Fruit fly (Drosophila melanogaster) whole organism, embryonic: Measurements from ENCODE around the gene CG6733.
A peak's percentile ranks its signal among the peaks of the same experiment; 100 is the strongest.

Experiments used
- Asciz ChIP-seq: fragments of 200-800 bp; sonication (Bioruptor generic); optimal IDR thresholded peaks from 2 replicates; lab custom pipeline; 2017; ENCODE audit warnings: missing biosample characterization, mild to moderate bottlenecking, missing genetic modification characterization, missing genetic modification reagents
- B-H1 ChIP-seq: fragments of 200-800 bp; sonication (Bioruptor generic); IDR thresholded peaks from 3 replicates; pipeline ENCODE4 v1.3.6; 2022; ENCODE audit warnings: missing biosample characterization, missing genetic modification characterization
- Bgb ChIP-seq: fragments of 200-800 bp; sonication (Bioruptor generic); IDR thresholded peaks from 2 replicates; pipeline ENCODE4 v1.3.6; 2022; ENCODE audit warnings: missing biosample characterization, missing genetic modification characterization; ENCODE audit not compliant: partially characterized antibody
- CG10565 ChIP-seq: fragments of 200-800 bp; sonication (Bioruptor generic); optimal IDR thresholded peaks from 3 replicates; lab custom pipeline; 2016; ENCODE audit warnings: missing biosample characterization, mild to moderate bottlenecking, missing genetic modification characterization
- CG11247 ChIP-seq: fragments of 200-800 bp; sonication (Bioruptor generic); IDR thresholded peaks from 2 replicates; pipeline ENCODE4 v1.3.6; 2022; ENCODE audit warnings: missing biosample characterization, missing genetic modification characterization
- CG11723 ChIP-seq: fragments of 200-800 bp; sonication (Bioruptor generic); optimal IDR thresholded peaks from 2 replicates; lab custom pipeline; 2017; ENCODE audit warnings: missing biosample characterization, mild to moderate bottlenecking, missing genetic modification characterization
- CG14441 ChIP-seq: fragments of 200-800 bp; sonication (Bioruptor generic); IDR thresholded peaks from 2 replicates; pipeline ENCODE4 v1.3.6; 2022; ENCODE audit warnings: missing biosample characterization, missing genetic modification characterization
- CG14860 ChIP-seq: fragments of 200-800 bp; sonication (Bioruptor generic); IDR thresholded peaks from 3 replicates; pipeline ENCODE4 v1.3.6; 2022; ENCODE audit warnings: missing biosample characterization, missing genetic modification characterization; ENCODE audit not compliant: partially characterized antibody
- CG14965 ChIP-seq: fragments of 200-800 bp; sonication (Bioruptor generic); optimal IDR thresholded peaks from 2 replicates; lab custom pipeline; 2016; ENCODE audit warnings: missing biosample characterization, missing genetic modification characterization, borderline replicate concordance
- CG1529 ChIP-seq: fragments of 200-800 bp; sonication (Bioruptor generic); optimal IDR thresholded peaks from 3 replicates; lab custom pipeline; 2018; ENCODE audit warnings: missing biosample characterization, missing genetic modification characterization
- CG16863 ChIP-seq: fragments of 200-800 bp; sonication (Bioruptor generic); optimal IDR thresholded peaks from 3 replicates; lab custom pipeline; 2016; ENCODE audit warnings: missing biosample characterization, missing genetic modification characterization
- CG17829 ChIP-seq: fragments of 200-800 bp; optimal IDR thresholded peaks from 2 replicates; lab custom pipeline; 2019; ENCODE audit warnings: missing biosample characterization, mild to moderate bottlenecking, missing genetic modification characterization, moderate library complexity
- CG18476 ChIP-seq: fragments of 200-800 bp; sonication (Bioruptor generic); optimal IDR thresholded peaks from 2 replicates; lab custom pipeline; 2016; ENCODE audit warnings: missing biosample characterization, mild to moderate bottlenecking, missing genetic modification characterization
- CG33213 ChIP-seq: fragments of 200-800 bp; sonication (Bioruptor generic); optimal IDR thresholded peaks from 3 replicates; lab custom pipeline; 2016; ENCODE audit warnings: missing biosample characterization, missing genetic modification characterization
- CG33557 ChIP-seq: fragments of 200-800 bp; sonication (Bioruptor generic); optimal IDR thresholded peaks from 2 replicates; lab custom pipeline; 2019; ENCODE audit warnings: missing biosample characterization, mild to moderate bottlenecking, missing genetic modification characterization, moderate library complexity
- CG34422 ChIP-seq: fragments of 200-800 bp; sonication (Bioruptor generic); IDR thresholded peaks from 3 replicates; pipeline ENCODE4 v1.3.6; 2022; ENCODE audit warnings: missing biosample characterization, missing genetic modification characterization
- CG8478 ChIP-seq: fragments of >200 bp; optimal IDR thresholded peaks from 2 replicates; lab custom pipeline; 2018
- CG8765 ChIP-seq: fragments of 200-800 bp; sonication (Bioruptor generic); IDR thresholded peaks from 2 replicates; pipeline ENCODE4 v1.3.6; 2022; ENCODE audit warnings: missing biosample characterization, missing genetic modification characterization
- CG9727 ChIP-seq: fragments of 200-800 bp; sonication (Bioruptor generic); optimal IDR thresholded peaks from 3 replicates; lab custom pipeline; 2017; ENCODE audit warnings: missing biosample characterization, mild to moderate bottlenecking, missing genetic modification characterization
- CkIIα-i1 ChIP-seq: fragments of 200-800 bp; sonication (Bioruptor generic); IDR thresholded peaks from 2 replicates; pipeline ENCODE4 v1.3.6; 2022; ENCODE audit warnings: missing biosample characterization, missing genetic modification characterization
- D19B ChIP-seq: fragments of 200-800 bp; sonication (Bioruptor generic); optimal IDR thresholded peaks from 2 replicates; lab custom pipeline; 2017; ENCODE audit warnings: missing biosample characterization, mild to moderate bottlenecking, missing genetic modification characterization
- HmgZ ChIP-seq: fragments of 200-800 bp; sonication (Bioruptor generic); optimal IDR thresholded peaks from 2 replicates; lab custom pipeline; 2018; ENCODE audit warnings: missing biosample characterization, mild to moderate bottlenecking, missing genetic modification characterization
- MBD-R2 ChIP-seq: fragments of 200-800 bp; sonication (Bioruptor generic); IDR thresholded peaks from 2 replicates; pipeline ENCODE4 v1.3.6; 2022; ENCODE audit warnings: missing biosample characterization, missing genetic modification characterization
- MTF-1 ChIP-seq: fragments of 200-800 bp; sonication (Bioruptor generic); optimal IDR thresholded peaks from 2 replicates; lab custom pipeline; 2018; ENCODE audit warnings: missing biosample characterization, mild to moderate bottlenecking, missing genetic modification characterization, borderline replicate concordance
- Max ChIP-seq: fragments of 200-800 bp; sonication (Bioruptor generic); optimal IDR thresholded peaks from 2 replicates; lab custom pipeline; 2016; ENCODE audit warnings: missing biosample characterization, mild to moderate bottlenecking, missing genetic modification characterization
- Myb ChIP-seq: fragments of 200-800 bp; sonication (Bioruptor generic); optimal IDR thresholded peaks from 2 replicates; lab custom pipeline; 2016; ENCODE audit warnings: missing biosample characterization, missing genetic modification characterization
- Rfx ChIP-seq: fragments of 200-800 bp; sonication (Bioruptor generic); IDR thresholded peaks from 2 replicates; pipeline ENCODE4 v1.3.6; 2022; ENCODE audit warnings: missing biosample characterization, missing genetic modification characterization
- Xbp1 ChIP-seq: fragments of 200-800 bp; sonication (Bioruptor generic); optimal IDR thresholded peaks from 3 replicates; lab custom pipeline; 2016; ENCODE audit warnings: missing biosample characterization, mild to moderate bottlenecking, missing genetic modification characterization
- abd-A ChIP-seq: fragments of 200-800 bp; sonication (Bioruptor generic); optimal IDR thresholded peaks from 3 replicates; lab custom pipeline; 2019; ENCODE audit warnings: missing biosample characterization, mild to moderate bottlenecking, missing genetic modification characterization, moderate library complexity
- cas ChIP-seq: fragments of 200-800 bp; sonication (Bioruptor generic); IDR thresholded peaks from 2 replicates; pipeline ENCODE4 v1.3.6; 2022; ENCODE audit warnings: missing biosample characterization, missing genetic modification characterization
- cato ChIP-seq: fragments of 200-800 bp; sonication (Bioruptor generic); optimal IDR thresholded peaks from 2 replicates; lab custom pipeline; 2016; ENCODE audit warnings: missing biosample characterization, missing genetic modification characterization, borderline replicate concordance
- dan ChIP-seq: fragments of 200-800 bp; sonication (Bioruptor generic); IDR thresholded peaks from 2 replicates; pipeline ENCODE4 v1.3.6; 2022; ENCODE audit warnings: missing biosample characterization, missing genetic modification characterization
- danr ChIP-seq: fragments of 200-800 bp; sonication (Bioruptor generic); IDR thresholded peaks from 2 replicates; pipeline ENCODE4 v1.3.6; 2022; ENCODE audit warnings: missing biosample characterization, missing genetic modification characterization
- dm ChIP-seq: fragments of 200-800 bp; sonication (Bioruptor generic); optimal IDR thresholded peaks from 3 replicates; lab custom pipeline; 2016; ENCODE audit warnings: missing biosample characterization, missing genetic modification characterization
- ken ChIP-seq: fragments of 200-800 bp; sonication (Bioruptor generic); IDR thresholded peaks from 3 replicates; pipeline ENCODE4 v1.3.6; 2022; ENCODE audit warnings: missing biosample characterization, missing genetic modification characterization
- lmd ChIP-seq: fragments of 200-800 bp; sonication (Bioruptor generic); IDR thresholded peaks from 2 replicates; pipeline ENCODE4 v1.3.6; 2022; ENCODE audit warnings: missing biosample characterization, missing genetic modification characterization
- luna ChIP-seq: fragments of 200-800 bp; sonication (Bioruptor generic); optimal IDR thresholded peaks from 2 replicates; lab custom pipeline; 2016; ENCODE audit warnings: missing biosample characterization, missing genetic modification characterization
- mam ChIP-seq: fragments of 200-800 bp; sonication (Bioruptor generic); optimal IDR thresholded peaks from 3 replicates; lab custom pipeline; 2016; ENCODE audit warnings: missing biosample characterization, missing genetic modification characterization
- mirr ChIP-seq: fragments of 200-800 bp; sonication (Bioruptor generic); optimal IDR thresholded peaks from 3 replicates; lab custom pipeline; 2018; ENCODE audit warnings: missing biosample characterization, mild to moderate bottlenecking, missing genetic modification characterization
- nau ChIP-seq: fragments of 200-800 bp; sonication (Bioruptor generic); optimal IDR thresholded peaks from 3 replicates; lab custom pipeline; 2017; ENCODE audit warnings: missing biosample characterization, mild to moderate bottlenecking, missing genetic modification characterization, missing genetic modification reagents
- phol ChIP-seq: fragments of 200-800 bp; sonication (Bioruptor generic); optimal IDR thresholded peaks from 3 replicates; lab custom pipeline; 2018; ENCODE audit warnings: missing biosample characterization, mild to moderate bottlenecking, missing genetic modification characterization, moderate library complexity
- sd ChIP-seq: fragments of 200-800 bp; sonication (Bioruptor generic); optimal IDR thresholded peaks from 3 replicates; lab custom pipeline; 2018; ENCODE audit warnings: missing biosample characterization, mild to moderate bottlenecking, missing genetic modification characterization, moderate library complexity
- sens ChIP-seq: fragments of 200-800 bp; sonication (Bioruptor generic); peaks from one replicate; lab custom pipeline; 2016; ENCODE audit warnings: missing biosample characterization, missing genetic modification characterization
- slbo ChIP-seq: fragments of 200-800 bp; sonication (Bioruptor generic); IDR thresholded peaks from 2 replicates; pipeline ENCODE4 v1.3.6; 2022; ENCODE audit warnings: missing biosample characterization, missing genetic modification characterization
- slou ChIP-seq: fragments of 200-800 bp; sonication (Bioruptor generic); optimal IDR thresholded peaks from 3 replicates; lab custom pipeline; 2016; ENCODE audit warnings: missing biosample characterization, missing genetic modification characterization
- sr ChIP-seq: fragments of 200-800 bp; sonication (Bioruptor generic); IDR thresholded peaks from 3 replicates; pipeline ENCODE4 v1.3.6; 2022; ENCODE audit warnings: missing biosample characterization, missing genetic modification characterization
- tap ChIP-seq: fragments of 200-800 bp; optimal IDR thresholded peaks from 3 replicates; lab custom pipeline; 2019; ENCODE audit warnings: missing biosample characterization, mild to moderate bottlenecking, missing genetic modification characterization, moderate library complexity
- usp ChIP-seq: fragments of >200 bp; optimal IDR thresholded peaks from 2 replicates; lab custom pipeline; 2017; ENCODE audit warnings: missing biosample characterization, missing genetic modification characterization
- vvl ChIP-seq: fragments of 200-800 bp; sonication (Bioruptor generic); IDR thresholded peaks from 2 replicates; pipeline ENCODE4 v1.3.6; 2022; ENCODE audit warnings: missing biosample characterization, missing genetic modification characterization
- wek ChIP-seq: fragments of 200-800 bp; sonication (Bioruptor generic); optimal IDR thresholded peaks from 3 replicates; lab custom pipeline; 2018; ENCODE audit warnings: missing biosample characterization, mild to moderate bottlenecking, missing genetic modification characterization, moderate library complexity

The CG6733 gene

DNA sequence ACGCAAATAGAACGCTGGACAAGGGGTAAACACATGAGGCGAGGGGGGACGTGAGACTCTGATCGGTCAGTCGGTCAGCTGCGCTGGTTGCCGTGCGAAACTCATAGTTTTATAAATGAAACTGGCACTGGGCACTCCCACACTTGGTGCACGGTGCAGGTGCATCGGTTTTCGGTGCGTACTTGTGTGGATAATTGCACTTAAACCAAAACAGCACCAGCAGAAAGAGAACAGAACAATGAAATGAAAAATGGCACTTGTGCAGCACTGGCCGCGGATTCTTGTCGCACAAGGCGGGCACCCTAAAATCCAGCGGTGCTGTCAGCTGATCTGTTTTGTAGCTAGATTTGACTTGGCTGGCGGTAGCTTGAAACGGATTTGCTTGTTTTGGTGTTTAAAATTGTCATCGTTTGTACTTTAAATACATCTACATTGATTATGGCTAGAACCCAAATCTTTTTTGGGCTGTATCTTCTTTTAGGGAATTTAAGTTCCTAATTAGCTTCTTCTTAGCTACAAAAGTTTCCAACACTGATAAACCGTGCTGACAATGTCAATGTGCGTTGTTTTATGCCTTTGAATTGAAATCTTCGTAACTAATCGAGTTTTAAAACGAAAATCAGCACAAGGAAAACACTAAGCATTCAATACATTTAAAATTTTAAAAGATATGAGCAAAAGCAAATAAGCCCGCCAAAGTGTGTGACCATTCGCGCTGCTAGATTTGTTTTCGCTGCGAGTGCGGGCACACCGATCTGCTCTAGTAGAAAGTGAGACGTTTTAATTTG, 20.3 kb downstream of the CG6733 start, which contains the start of the genes Rassf and CenB1A (continued):
- TF ChIP-seq CG1529 (no peak), B-H1 (GFP tag; lab: Robert Waterston, UW) (no peak), cato (GFP tag; lab: Kevin White, UChicago) (peak; percentile 39), sd (no peak), slbo (peak; percentile 70), luna (GFP tag; lab: Kevin White, UChicago) (no peak), CG14965 (GFP tag; lab: Kevin White, UChicago) (no peak), abd-A (tag; lab: Kevin White, UChicago) (no peak), sens (peak; percentile 94), tap (tag; lab: Kevin White, UChicago) (no peak), CG18476 (GFP tag; lab: Kevin White, UChicago) (peak; percentile 36), CG33557 (peak; percentile 11), dan (GFP tag; lab: Robert Waterston, UW) (no peak), dm (GFP tag; lab: Kevin White, UChicago) (peak; percentile 11), nau (GFP tag; lab: Kevin White, UChicago) (no peak), slou (no peak), CG16863 (GFP tag; lab: Kevin White, UChicago) (peak; percentile 35), mirr (GFP tag; lab: Kevin White, UChicago) (no peak), mam (peak; percentile 63), CG33213 (GFP tag; lab: Kevin White, UChicago) (peak; percentile 36), CG17829 (tag; lab: Kevin White, UChicago) (peak; percentile 6), Max (peak; percentile 34), lmd (GFP tag; lab: Robert Waterston, UW) (peak; percentile 64), CG8765 (GFP tag; lab: Robert Waterston, UW) (no peak), cas (no peak), CG11723 (peak; percentile 13), danr (no peak), MBD-R2 (peak; percentile 86), Bgb (GFP tag; lab: Robert Waterston, UW) (peak; percentile 40; the same call in 1 of the 2 replicates), CG14441 (GFP tag; lab: Robert Waterston, UW) (peak; percentile 33; the same call in 1 of the 2 replicates), ken (GFP tag; lab: Robert Waterston, UW) (peak; percentile 53; the same call in 1 of the 3 replicates), CkIIα-i1 (no peak), CG11247 (GFP tag; lab: Robert Waterston, UW) (0 out of 2 replicates have a peak, but pooled peaks have one; percentile 21), Asciz (no peak), MTF-1 (no peak), phol (peak; percentile 60), Myb (GFP tag; lab: Kevin White, UChicago) (peak; percentile 57), CG34422 (GFP tag; lab: Robert Waterston, UW) (peak; percentile 89; the same call in 1 of the 3 replicates), Xbp1 (GFP tag; lab: Kevin White, UChicago) (peak; percentile 59), sr (GFP tag; lab: Robert Waterston, UW) (no peak), CG9727 (GFP tag; lab: Kevin White, UChicago) (peak; percentile 13), Rfx (peak; percentile 52), D19B (GFP tag; lab: Kevin White, UChicago) (no peak), CG10565 (GFP tag; lab: Kevin White, UChicago) (no peak), CG8478 (lab: Kevin White, UChicago) (no peak), usp (no peak), vvl (GFP tag; lab: Robert Waterston, UW) (peak; percentile 51), wek (no peak), CG14860 (GFP tag; lab: Robert Waterston, UW) (no peak), HmgZ (tag; lab: Kevin White, UChicago) (no peak)
